Worm (Caenorhabditis elegans) whole organism, mixed stage, embryonic: ENCODE measurements around the gene K02E10.6.

Experiments
- M03D4.4 ChIP-seq: sonication (generic microtip); optimal IDR thresholded peaks from 2 replicates; lab custom pipeline; 2017; ENCODE audit warnings: mild to moderate bottlenecking, missing genetic modification characterization, missing compliant biosample characterization
- bed-3 ChIP-seq: fragments of 200-800 bp; sonication (Bioruptor generic); optimal IDR thresholded peaks from 3 replicates; lab custom pipeline; 2018; ENCODE audit warnings: mild to moderate bottlenecking, missing genetic modification characterization, moderate library complexity, missing compliant biosample characterization
- blmp-1 ChIP-seq: fragments of 150-350 bp; optimal IDR thresholded peaks from 2 replicates; lab custom pipeline; 2014; ENCODE audit warnings: missing biosample characterization, missing genetic modification characterization
- ceh-39 ChIP-seq: fragments of 150-350 bp; optimal IDR thresholded peaks from 2 replicates; lab custom pipeline; 2014; ENCODE audit warnings: missing biosample characterization, missing genetic modification characterization
- ceh-43 ChIP-seq: fragments of 200-800 bp; sonication (Bioruptor generic); optimal IDR thresholded peaks from 2 replicates; lab custom pipeline; 2018; ENCODE audit warnings: mild to moderate bottlenecking, missing genetic modification characterization, moderate library complexity, missing compliant biosample characterization
- ceh-83 ChIP-seq: fragments of 200-800 bp; sonication (Bioruptor generic); optimal IDR thresholded peaks from 2 replicates; lab custom pipeline; 2018; ENCODE audit warnings: mild to moderate bottlenecking, missing genetic modification characterization, missing compliant biosample characterization
- ces-1 ChIP-seq: fragments of 150-350 bp; optimal IDR thresholded peaks from 2 replicates; lab custom pipeline; 2014; ENCODE audit warnings: missing biosample characterization, missing genetic modification reagents, missing genetic modification characterization
- cnd-1 ChIP-seq: fragments of 200-800 bp; sonication (Bioruptor generic); optimal IDR thresholded peaks from 2 replicates; lab custom pipeline; 2018; ENCODE audit warnings: mild to moderate bottlenecking, missing genetic modification characterization, missing compliant biosample characterization
- drap-1 ChIP-seq: fragments of 200-800 bp; sonication (Bioruptor generic); optimal IDR thresholded peaks from 3 replicates; lab custom pipeline; 2018; ENCODE audit warnings: mild to moderate bottlenecking, missing genetic modification characterization, missing compliant biosample characterization
- elt-1 ChIP-seq: sonication (generic microtip); optimal IDR thresholded peaks from 2 replicates; lab custom pipeline; 2017; ENCODE audit warnings: missing genetic modification characterization, mild to moderate bottlenecking, missing compliant biosample characterization, antibody characterized with exemption, moderate library complexity, borderline replicate concordance; ENCODE audit not compliant: insufficient read depth
- elt-3 ChIP-seq: fragments of 150-350 bp; optimal IDR thresholded peaks from 2 replicates; lab custom pipeline; 2014; ENCODE audit warnings: missing biosample characterization, missing genetic modification characterization
- flh-1 ChIP-seq: fragments of 200-800 bp; sonication (Bioruptor generic); optimal IDR thresholded peaks from 2 replicates; lab custom pipeline; 2018; ENCODE audit warnings: mild to moderate bottlenecking, missing genetic modification characterization, moderate library complexity, missing compliant biosample characterization
- hlh-1 ChIP-seq: fragments of 150-350 bp; optimal IDR thresholded peaks from 2 replicates; lab custom pipeline; 2014; ENCODE audit warnings: missing biosample characterization, missing genetic modification reagents, missing genetic modification characterization
- lin-13 ChIP-seq: fragments of 150-350 bp; optimal IDR thresholded peaks from 2 replicates; lab custom pipeline; 2014; ENCODE audit warnings: missing biosample characterization, missing genetic modification characterization
- lin-32 ChIP-seq: fragments of 200-800 bp; sonication (Bioruptor generic); optimal IDR thresholded peaks from 2 replicates; lab custom pipeline; 2018; ENCODE audit warnings: mild to moderate bottlenecking, missing genetic modification characterization, missing compliant biosample characterization
- lsy-2 ChIP-seq: fragments of 150-350 bp; optimal IDR thresholded peaks from 2 replicates; lab custom pipeline; 2014; ENCODE audit warnings: missing biosample characterization, missing genetic modification characterization
- mab-5 ChIP-seq: fragments of 150-350 bp; optimal IDR thresholded peaks from 2 replicates; lab custom pipeline; 2014; ENCODE audit warnings: missing biosample characterization, missing genetic modification characterization
- mep-1 ChIP-seq: fragments of 150-350 bp; optimal IDR thresholded peaks from 2 replicates; lab custom pipeline; 2017; ENCODE audit warnings: missing biosample characterization, missing genetic modification reagents, missing genetic modification characterization, inconsistent platforms
- mls-2 ChIP-seq: sonication (generic microtip); optimal IDR thresholded peaks from 2 replicates; lab custom pipeline; 2016; ENCODE audit warnings: mild to moderate bottlenecking, missing genetic modification characterization, moderate library complexity, missing compliant biosample characterization
- nhr-2 ChIP-seq: fragments of 150-350 bp; optimal IDR thresholded peaks from 2 replicates; lab custom pipeline; 2014; ENCODE audit warnings: missing biosample characterization, missing genetic modification characterization
- pha-4 ChIP-seq: fragments of 150-350 bp; optimal IDR thresholded peaks from 2 replicates; lab custom pipeline; 2018; ENCODE audit warnings: missing biosample characterization, missing genetic modification reagents, missing genetic modification characterization
- sem-2 ChIP-seq: fragments of 200-800 bp; sonication (Bioruptor generic); optimal IDR thresholded peaks from 2 replicates; lab custom pipeline; 2018; ENCODE audit warnings: mild to moderate bottlenecking, missing genetic modification characterization, missing compliant biosample characterization
- snpc-4 ChIP-seq: fragments of 150-350 bp; optimal IDR thresholded peaks from 2 replicates; lab custom pipeline; 2014; ENCODE audit warnings: missing biosample characterization, missing genetic modification characterization
- sptf-1 ChIP-seq: sonication (generic microtip); optimal IDR thresholded peaks from 2 replicates; lab custom pipeline; 2017; ENCODE audit warnings: mild to moderate bottlenecking, missing genetic modification characterization, moderate library complexity, missing compliant biosample characterization
- unc-120 ChIP-seq: sonication (generic microtip); optimal IDR thresholded peaks from 2 replicates; lab custom pipeline; 2017; ENCODE audit warnings: missing genetic modification characterization, missing compliant biosample characterization; ENCODE audit not compliant: poor library complexity, severe bottlenecking
- unc-39 ChIP-seq: fragments of 150-350 bp; optimal IDR thresholded peaks from 2 replicates; lab custom pipeline; 2014; ENCODE audit warnings: missing biosample characterization, missing genetic modification characterization
- zip-8 ChIP-seq: fragments of 150-350 bp; optimal IDR thresholded peaks from 2 replicates; lab custom pipeline; 2014; ENCODE audit warnings: missing biosample characterization, missing genetic modification characterization
- ztf-11 ChIP-seq: fragments of 150-350 bp; optimal IDR thresholded peaks from 2 replicates; lab custom pipeline; 2014; ENCODE audit warnings: missing biosample characterization, missing genetic modification characterization

The K02E10.6 gene

DNA sequence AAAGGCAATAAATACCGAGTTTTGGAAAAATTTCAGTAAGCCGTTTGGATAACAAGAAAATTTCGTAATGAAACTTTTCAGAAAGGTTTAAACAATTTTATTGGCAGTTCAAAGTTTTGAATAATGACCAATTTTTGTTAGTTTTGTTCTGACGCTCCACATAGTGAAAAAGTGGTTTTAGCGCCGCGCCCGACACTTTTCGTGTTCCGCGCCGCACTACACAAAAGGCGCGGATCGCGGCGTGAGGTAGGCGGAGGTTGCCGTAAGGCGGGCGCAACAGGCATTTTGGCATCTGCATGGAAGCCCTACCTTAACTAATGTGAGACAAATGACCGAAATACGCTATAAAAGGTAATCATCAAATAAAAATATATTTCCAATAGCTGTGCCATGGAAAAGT lies 20.8 kb downstream of the K02E10.6 start:
- TF ChIP-seq flh-1 (GFP tag; lab: Kevin White, UChicago) (no peak), lin-32 (GFP tag; lab: Kevin White, UChicago) (no peak), unc-120 (tag; lab: Kevin White, UChicago) (no peak), mab-5 (tag; lab: Kevin White, UChicago) (no peak)

DNA sequence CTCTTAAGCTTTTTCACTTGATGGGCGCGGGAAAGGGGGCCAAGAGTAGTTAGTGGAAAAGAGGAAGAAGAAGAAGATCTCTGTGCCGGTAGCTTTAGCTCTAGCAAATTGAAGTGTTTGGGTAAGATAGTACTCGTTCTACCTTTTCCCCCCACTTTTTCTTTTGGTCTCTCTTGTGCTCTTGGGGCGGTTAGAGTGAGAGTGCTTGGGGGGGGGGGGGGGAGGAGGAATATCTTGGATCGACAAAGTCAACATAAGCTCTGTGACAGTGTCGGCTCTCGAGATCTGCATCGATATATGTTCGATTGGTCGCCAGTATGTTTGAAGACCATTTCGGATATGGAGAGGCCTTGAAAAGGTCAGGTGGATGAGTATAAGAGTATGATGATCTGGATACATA lies 22.8 kb downstream of the K02E10.6 start, which contains the start of gene fox-1:
Gene fox-1 (minus strand): TSS at position 101 of the 400 bp plus-strand sequence.
- TF ChIP-seq drap-1 (GFP tag; lab: Kevin White, UChicago), result no peak
- no peak for TF ChIP-seq bed-3 (GFP tag; lab: Kevin White, UChicago)
- TF ChIP-seq ceh-83, result no peak
- no peak for TF ChIP-seq elt-1 (tag; lab: Kevin White, UChicago)
- TF ChIP-seq M03D4.4 (tag; lab: Kevin White, UChicago), result peak; percentile 1
- TF ChIP-seq snpc-4 (tag; lab: Kevin White, UChicago), result no peak
- TF ChIP-seq sptf-1 (tag; lab: Kevin White, UChicago), result peak; percentile 16
- no peak for TF ChIP-seq zip-8 (tag; lab: Kevin White, UChicago)

DNA sequence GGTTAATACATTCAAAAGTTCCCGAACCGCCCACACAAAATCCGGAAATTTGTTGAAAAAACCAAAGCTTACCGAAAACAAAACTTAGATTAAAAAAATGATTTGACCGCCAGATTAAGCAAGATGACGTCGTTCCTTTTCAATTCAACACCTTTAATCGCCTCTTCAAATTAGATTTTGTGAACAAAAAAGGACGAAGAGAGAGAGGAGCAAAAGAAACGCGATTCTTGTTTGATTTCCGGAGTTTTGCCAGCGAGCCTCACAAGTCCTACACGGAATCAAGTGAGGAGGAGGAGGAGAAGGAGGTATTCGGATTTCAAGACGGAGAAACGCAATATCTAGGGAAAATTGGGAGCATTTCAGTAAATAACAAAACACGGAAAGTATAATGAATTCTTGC lies 25.1 kb downstream of the K02E10.6 start:
- TF ChIP-seq ces-1 (no peak), lin-13 (tag; lab: Kevin White, UChicago) (no peak), ceh-43 (no peak), nhr-2 (tag; lab: Kevin White, UChicago) (no peak), ztf-11 (tag; lab: Kevin White, UChicago) (no peak), unc-120 (tag; lab: Kevin White, UChicago) (no peak), M03D4.4 (tag; lab: Kevin White, UChicago) (no peak), pha-4 (tag; lab: Kevin White, UChicago) (no peak), bed-3 (GFP tag; lab: Kevin White, UChicago) (no peak), lin-32 (GFP tag; lab: Kevin White, UChicago) (no peak), elt-1 (tag; lab: Kevin White, UChicago) (no peak), hlh-1 (tag; lab: Kevin White, UChicago) (no peak), elt-3 (tag; lab: Kevin White, UChicago) (no peak), ceh-39 (tag; lab: Kevin White, UChicago) (no peak), ceh-83 (no peak), unc-39 (tag; lab: Kevin White, UChicago) (no peak), mep-1 (no peak)

DNA sequence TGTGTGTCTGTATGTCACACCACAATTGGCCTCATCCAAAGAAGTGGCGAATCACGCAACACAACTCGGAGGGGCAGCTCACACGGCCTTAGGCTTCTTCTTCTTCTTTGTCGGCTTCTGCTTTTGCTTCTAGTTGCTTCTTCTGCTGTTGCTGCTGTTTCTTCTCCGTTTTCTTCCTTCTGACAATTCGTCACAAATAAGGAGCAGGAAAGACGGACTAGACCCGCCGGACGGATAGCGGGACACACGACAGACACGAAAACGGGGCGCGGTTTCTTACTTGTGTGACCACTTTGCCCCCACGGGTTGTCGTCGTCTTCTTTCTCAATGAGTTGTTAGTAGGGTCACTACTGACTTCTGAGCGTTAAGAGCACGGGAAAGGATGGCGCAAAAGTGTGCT lies 26.4 kb downstream of the K02E10.6 start:
- TF ChIP-seq lin-13 (tag; lab: Kevin White, UChicago), result no peak
- no peak for TF ChIP-seq lin-32 (GFP tag; lab: Kevin White, UChicago)
- TF ChIP-seq blmp-1 (tag; lab: Kevin White, UChicago), result no peak
- no peak for TF ChIP-seq sem-2 (GFP tag; lab: Kevin White, UChicago)

DNA sequence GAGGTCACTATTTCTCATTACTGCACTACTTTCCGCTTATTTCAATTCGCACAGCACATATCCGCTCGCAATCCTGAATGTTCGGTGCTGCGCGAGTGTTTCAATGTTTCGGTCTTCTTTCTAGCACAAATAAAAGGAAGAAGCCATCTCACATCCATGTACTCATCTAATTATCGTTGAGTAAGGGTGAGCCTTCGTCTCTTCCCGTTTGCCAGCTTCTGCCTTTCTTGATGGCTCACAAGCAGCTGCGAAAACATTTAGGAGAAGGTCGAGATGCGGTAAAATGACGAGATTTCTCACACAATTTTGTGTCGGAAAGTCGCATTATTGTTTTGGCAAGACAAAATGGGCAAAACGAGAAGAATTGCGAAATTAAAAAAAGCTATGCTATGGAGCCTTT lies 27.7 kb downstream of the K02E10.6 start:
- TF ChIP-seq nhr-2 (tag; lab: Kevin White, UChicago), result no peak
- TF ChIP-seq ces-1, result peak; percentile 91

DNA sequence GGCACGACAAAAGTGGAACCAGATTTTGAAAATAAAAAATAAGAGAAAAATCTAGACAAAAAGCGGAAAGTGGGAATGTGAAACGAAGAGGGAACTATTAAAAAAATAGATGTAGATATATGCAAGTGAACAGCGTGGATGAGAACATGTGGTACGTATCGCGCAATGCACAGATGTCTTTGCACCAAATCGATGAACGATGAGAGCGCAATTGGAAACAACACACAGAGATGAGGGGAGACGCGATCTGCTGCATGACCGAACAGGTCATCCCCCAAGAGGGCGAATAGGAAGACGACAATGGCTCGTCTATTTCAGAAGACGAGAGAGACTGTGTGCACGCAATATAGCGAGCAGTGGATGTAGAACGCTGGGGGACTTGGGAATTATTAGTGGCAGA lies 29.9 kb downstream of the K02E10.6 start:
- peak; percentile 76 for TF ChIP-seq nhr-2 (tag; lab: Kevin White, UChicago)
- peak; percentile 17 for TF ChIP-seq mls-2 (tag; lab: Kevin White, UChicago)
- no peak for TF ChIP-seq flh-1 (GFP tag; lab: Kevin White, UChicago)
- TF ChIP-seq ceh-39 (tag; lab: Kevin White, UChicago), result peak; percentile 72
- TF ChIP-seq cnd-1 (tag; lab: Kevin White, UChicago), result peak; percentile 47
- no peak for TF ChIP-seq lsy-2 (tag; lab: Kevin White, UChicago)
- peak; percentile 27 for TF ChIP-seq lin-32 (GFP tag; lab: Kevin White, UChicago)
- TF ChIP-seq, all 35 proteins: peak for 5
